Worm (Caenorhabditis elegans) whole organism, L4 larva: ENCODE data around the gene C49F8.15.

Experiments
- D1046.2 ChIP-seq: fragments of 200-800 bp; sonication (Bioruptor generic); IDR thresholded peaks from 2 replicates; pipeline ENCODE4 v1.3.6; 2022; ENCODE audit warnings: missing genetic modification characterization, missing compliant biosample characterization
- T20F7.1 ChIP-seq: fragments of 200-800 bp; sonication (Bioruptor generic); optimal IDR thresholded peaks from 2 replicates; lab custom pipeline; 2018; ENCODE audit warnings: mild to moderate bottlenecking, missing genetic modification characterization, missing compliant biosample characterization
- Y105C5A.15 ChIP-seq: fragments of 200-800 bp; sonication (Bioruptor generic); IDR thresholded peaks from 2 replicates; pipeline ENCODE4 v1.3.6; 2022; ENCODE audit warnings: missing genetic modification characterization, missing compliant biosample characterization
- Y75B8A.6 ChIP-seq: fragments of 200-800 bp; sonication (Bioruptor generic); IDR thresholded peaks from 2 replicates; pipeline ENCODE4 v1.3.6; 2022; ENCODE audit warnings: missing genetic modification reagents, missing genetic modification characterization, missing compliant biosample characterization
- ZK337.2 ChIP-seq: fragments of 200-800 bp; sonication (Bioruptor generic); IDR thresholded peaks from 2 replicates; pipeline ENCODE4 v1.3.6; 2022; ENCODE audit warnings: missing genetic modification reagents, missing genetic modification characterization, missing compliant biosample characterization
- ZK546.5 ChIP-seq, 2 experiments: sonication (generic microtip); optimal IDR thresholded peaks; 2 replicates each; lab custom pipeline; 2017; ENCODE audit warnings: missing biosample characterization in 2 of 2, missing genetic modification characterization in 2 of 2
- aha-1 ChIP-seq: fragments of 150-350 bp; peaks from one replicate; lab custom pipeline; 2014; ENCODE audit warnings: missing biosample characterization, missing genetic modification characterization
- aly-2 ChIP-seq: sonication (generic microtip); optimal IDR thresholded peaks from 2 replicates; lab custom pipeline; 2018; ENCODE audit warnings: missing biosample characterization, missing genetic modification characterization
- arid-1 ChIP-seq: fragments of 200-800 bp; sonication (Bioruptor generic); conservative IDR thresholded peaks from 2 replicates; pipeline ENCODE4 v1.3.6; 2022; ENCODE audit warnings: missing genetic modification reagents, missing genetic modification characterization, missing compliant biosample characterization
- ceh-28 ChIP-seq: fragments of 150-350 bp; optimal IDR thresholded peaks from 2 replicates; lab custom pipeline; 2014; ENCODE audit warnings: missing biosample characterization, missing genetic modification reagents, missing genetic modification characterization
- ceh-32 ChIP-seq: sonication (generic microtip); optimal IDR thresholded peaks from 2 replicates; lab custom pipeline; 2016; ENCODE audit warnings: mild to moderate bottlenecking, missing genetic modification characterization, missing compliant biosample characterization; ENCODE audit not compliant: poor library complexity
- ctbp-1 ChIP-seq: fragments of 200-800 bp; sonication (Bioruptor generic); IDR thresholded peaks from 2 replicates; pipeline ENCODE4 v1.3.6; 2022; ENCODE audit warnings: missing genetic modification reagents, missing genetic modification characterization, missing compliant biosample characterization
- daf-16 ChIP-seq, 3 experiments: sonication (generic microtip); optimal IDR thresholded peaks; 2 replicates each; lab custom pipeline; 2016 to 2017; ENCODE audit warnings: missing genetic modification characterization in 3 of 3, missing genetic modification reagents in 3 of 3, mild to moderate bottlenecking in 2 of 3, missing compliant biosample characterization in 2 of 3, missing biosample characterization in 1 of 3, moderate library complexity in 1 of 3
- daf-8 ChIP-seq: fragments of 200-800 bp; sonication (Bioruptor generic); IDR thresholded peaks from 2 replicates; pipeline ENCODE4 v1.3.6; 2022; ENCODE audit warnings: missing genetic modification characterization, missing compliant biosample characterization
- dve-1 ChIP-seq: sonication (generic microtip); optimal IDR thresholded peaks from 2 replicates; lab custom pipeline; 2017; ENCODE audit warnings: antibody characterized with exemption, mild to moderate bottlenecking, missing genetic modification characterization, missing compliant biosample characterization; ENCODE audit not compliant: insufficient read depth
- egl-43 ChIP-seq: fragments of 200-800 bp; sonication (Bioruptor generic); IDR thresholded peaks from 2 replicates; pipeline ENCODE4 v1.3.6; 2022; ENCODE audit warnings: missing genetic modification reagents, missing genetic modification characterization, missing compliant biosample characterization
- fos-1 ChIP-seq: fragments of 150-350 bp; optimal IDR thresholded peaks from 2 replicates; lab custom pipeline; 2014; ENCODE audit warnings: missing biosample characterization, missing genetic modification characterization
- hlh-11 ChIP-seq: fragments of 200-800 bp; sonication (Bioruptor generic); optimal IDR thresholded peaks from 2 replicates; lab custom pipeline; 2018; ENCODE audit warnings: mild to moderate bottlenecking, missing genetic modification characterization, missing compliant biosample characterization
- hlh-30 ChIP-seq: sonication (generic microtip); optimal IDR thresholded peaks from 2 replicates; lab custom pipeline; 2017; ENCODE audit warnings: antibody characterized with exemption, mild to moderate bottlenecking, missing genetic modification characterization, missing compliant biosample characterization; ENCODE audit not compliant: insufficient read depth
- hmg-1.1 ChIP-seq: fragments of 200-800 bp; sonication (Bioruptor generic); IDR thresholded peaks from 2 replicates; pipeline ENCODE4 v1.3.6; 2022; ENCODE audit warnings: missing genetic modification reagents, missing genetic modification characterization, missing compliant biosample characterization
- jun-1 ChIP-seq: fragments of 150-350 bp; optimal IDR thresholded peaks from 2 replicates; lab custom pipeline; 2014; ENCODE audit warnings: missing biosample characterization, missing genetic modification reagents, missing genetic modification characterization
- lin-1 ChIP-seq: fragments of 200-800 bp; sonication (Bioruptor generic); IDR thresholded peaks from 2 replicates; pipeline ENCODE4 v1.3.6; 2022; ENCODE audit warnings: missing genetic modification reagents, missing genetic modification characterization, missing compliant biosample characterization
- lin-13 ChIP-seq: fragments of 150-350 bp; optimal IDR thresholded peaks from 2 replicates; lab custom pipeline; 2014; ENCODE audit warnings: missing biosample characterization, missing genetic modification reagents, missing genetic modification characterization
- lin-39 ChIP-seq: fragments of 150-350 bp; optimal IDR thresholded peaks from 2 replicates; lab custom pipeline; 2014; ENCODE audit warnings: missing biosample characterization, missing genetic modification reagents, missing genetic modification characterization
- madf-5 ChIP-seq, 2 experiments: fragments of 200-800 bp; sonication (Bioruptor generic); IDR thresholded peaks; 2 replicates each; pipeline ENCODE4 v1.3.6; 2022; ENCODE audit warnings: missing compliant biosample characterization in 2 of 2, missing genetic modification characterization in 2 of 2
- madf-9 ChIP-seq: fragments of 200-800 bp; sonication (Bioruptor generic); conservative IDR thresholded peaks from 2 replicates; pipeline ENCODE4 v1.3.6; 2022; ENCODE audit warnings: missing genetic modification reagents, missing genetic modification characterization, missing compliant biosample characterization
- mep-1 ChIP-seq: fragments of 150-350 bp; sonication (generic microtip); optimal IDR thresholded peaks from 3 replicates; lab custom pipeline; 2014; ENCODE audit warnings: missing biosample characterization, missing genetic modification characterization
- mes-2 ChIP-seq: sonication (generic microtip); optimal IDR thresholded peaks from 2 replicates; lab custom pipeline; 2016; ENCODE audit warnings: missing genotype, mild to moderate bottlenecking, missing genetic modification characterization, missing compliant biosample characterization; ENCODE audit not compliant: poor library complexity, severe bottlenecking
- mxl-3 ChIP-seq: fragments of 200-800 bp; sonication (Bioruptor generic); optimal IDR thresholded peaks from 2 replicates; lab custom pipeline; 2018; ENCODE audit warnings: mild to moderate bottlenecking, missing genetic modification characterization, missing compliant biosample characterization
- nhr-11 ChIP-seq: fragments of 150-350 bp; optimal IDR thresholded peaks from 2 replicates; lab custom pipeline; 2014; ENCODE audit warnings: missing biosample characterization, missing genetic modification characterization
- nhr-237 ChIP-seq: sonication (generic microtip); optimal IDR thresholded peaks from 2 replicates; lab custom pipeline; 2017; ENCODE audit warnings: missing biosample characterization, missing genetic modification characterization
- nhr-25 ChIP-seq: sonication (generic microtip); optimal IDR thresholded peaks from 2 replicates; lab custom pipeline; 2017; ENCODE audit warnings: missing genetic modification characterization, mild to moderate bottlenecking, missing compliant biosample characterization, antibody characterized with exemption, moderate library complexity, borderline replicate concordance; ENCODE audit not compliant: insufficient read depth
- nhr-28 ChIP-seq: fragments of 150-350 bp; optimal IDR thresholded peaks from 2 replicates; lab custom pipeline; 2014; ENCODE audit warnings: missing biosample characterization, missing genetic modification characterization
- nhr-48 ChIP-seq: sonication (generic microtip); optimal IDR thresholded peaks from 2 replicates; lab custom pipeline; 2016; ENCODE audit warnings: mild to moderate bottlenecking, missing genetic modification characterization, missing compliant biosample characterization
- pha-4 ChIP-seq, 2 experiments: fragments of 150-350 bp in 1 of 2; fragments of 200-800 bp in 1 of 2; sonication (Bioruptor generic) in 1 of 2; IDR thresholded peaks in 1 of 2; optimal IDR thresholded peaks in 1 of 2; 2 replicates each; pipeline versions ENCODE4 v1.3.6 to Lab custom; 2014 to 2022; ENCODE audit warnings: missing genetic modification characterization in 2 of 2, missing genetic modification reagents in 2 of 2, missing biosample characterization in 1 of 2, missing compliant biosample characterization in 1 of 2
- pqm-1 ChIP-seq: sonication (generic microtip); optimal IDR thresholded peaks from 2 replicates; lab custom pipeline; 2017; ENCODE audit warnings: missing biosample characterization, missing genetic modification characterization
- rbr-2 ChIP-seq: sonication (generic microtip); optimal IDR thresholded peaks from 2 replicates; lab custom pipeline; 2016; ENCODE audit warnings: missing genotype, missing genetic modification characterization, missing compliant biosample characterization
- set-16 ChIP-seq: fragments of 200-800 bp; sonication (Bioruptor generic); IDR thresholded peaks from 2 replicates; pipeline ENCODE4 v1.3.6; 2022; ENCODE audit warnings: missing genetic modification reagents, missing genetic modification characterization, missing compliant biosample characterization
- snpc-4 ChIP-seq: fragments of 150-350 bp; optimal IDR thresholded peaks from 2 replicates; lab custom pipeline; 2014; ENCODE audit warnings: missing biosample characterization, missing genetic modification characterization
- tag-97 ChIP-seq: fragments of 200-800 bp; sonication (Bioruptor generic); IDR thresholded peaks from 2 replicates; pipeline ENCODE4 v1.3.6; 2022; ENCODE audit warnings: missing genetic modification characterization, missing compliant biosample characterization
- tra-1 ChIP-seq: fragments of 200-800 bp; sonication (Bioruptor generic); IDR thresholded peaks from 2 replicates; pipeline ENCODE4 v1.3.6; 2022; ENCODE audit warnings: missing genetic modification reagents, missing genetic modification characterization, missing compliant biosample characterization
- unc-62 ChIP-seq, 3 experiments: fragments of 150-350 bp in 1 of 3; sonication (generic microtip); optimal IDR thresholded peaks in 2 of 3; peaks in 1 of 3; 1 replicate in 1 of 3; 2 replicates in 2 of 3; lab custom pipeline; 2014 to 2017; ENCODE audit warnings: missing biosample characterization in 3 of 3, missing genetic modification characterization in 3 of 3, missing genetic modification reagents in 3 of 3, missing genotype in 1 of 3
- zip-2 ChIP-seq: fragments of 150-350 bp; optimal IDR thresholded peaks from 2 replicates; lab custom pipeline; 2014; ENCODE audit warnings: missing biosample characterization, missing genetic modification characterization
- ztf-11 ChIP-seq: fragments of 150-350 bp; optimal IDR thresholded peaks from 2 replicates; lab custom pipeline; 2014; ENCODE audit warnings: missing biosample characterization, missing genetic modification characterization
- ztf-7 ChIP-seq: fragments of 150-350 bp; optimal IDR thresholded peaks from 2 replicates; lab custom pipeline; 2014; ENCODE audit warnings: missing biosample characterization, missing genetic modification characterization

Gene C49F8.15

DNA sequence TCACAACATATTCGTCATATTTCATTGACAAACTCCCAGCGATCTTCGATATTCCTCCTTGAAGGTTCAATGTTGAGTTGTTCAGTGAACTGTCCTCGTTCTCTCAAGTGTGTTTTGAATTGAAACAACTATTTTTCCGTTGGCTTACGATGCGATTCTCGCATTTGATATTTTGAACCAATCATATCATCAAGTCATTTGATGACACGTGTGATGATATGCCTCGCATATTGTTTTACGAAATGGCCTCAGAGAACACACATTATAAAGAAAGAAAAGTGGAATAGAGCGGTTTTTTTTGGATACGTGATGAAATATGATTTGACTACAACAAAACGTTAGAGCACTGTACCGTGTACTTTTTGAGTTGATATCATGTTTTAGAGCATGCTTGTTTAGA, 14.0 kb downstream of the C49F8.15 start (continued):
- no peak for TF ChIP-seq ctbp-1
- no peak for TF ChIP-seq unc-62 (GFP tag; optimal IDR thresholded peaks at IDR 0.05 in 1 of 2; lab: Kevin White, UChicago)
- TF ChIP-seq unc-62 (tag; optimal IDR thresholded peaks at IDR 0.05; lab: Kevin White, UChicago) = no peak
- peak; percentile 78 for TF ChIP-seq nhr-48
- no peak for TF ChIP-seq lin-13
- no peak for TF ChIP-seq nhr-25
- TF ChIP-seq madf-9 (GFP tag; lab: Robert Waterston, UW) = no peak
- TF ChIP-seq ztf-7 (tag; lab: Kevin White, UChicago) = peak; percentile 94
- peak; percentile 88 for TF ChIP-seq hlh-30 (tag; lab: Kevin White, UChicago)
- no peak for TF ChIP-seq aly-2 (tag; lab: Kevin White, UChicago)
- no peak for TF ChIP-seq snpc-4 (tag; lab: Kevin White, UChicago)
- TF ChIP-seq nhr-11 (tag; lab: Kevin White, UChicago) = peak; percentile 42
- TF ChIP-seq aha-1 (tag; lab: Kevin White, UChicago) = peak; percentile 93
- TF ChIP-seq, all 104 proteins: peak for 27

DNA sequence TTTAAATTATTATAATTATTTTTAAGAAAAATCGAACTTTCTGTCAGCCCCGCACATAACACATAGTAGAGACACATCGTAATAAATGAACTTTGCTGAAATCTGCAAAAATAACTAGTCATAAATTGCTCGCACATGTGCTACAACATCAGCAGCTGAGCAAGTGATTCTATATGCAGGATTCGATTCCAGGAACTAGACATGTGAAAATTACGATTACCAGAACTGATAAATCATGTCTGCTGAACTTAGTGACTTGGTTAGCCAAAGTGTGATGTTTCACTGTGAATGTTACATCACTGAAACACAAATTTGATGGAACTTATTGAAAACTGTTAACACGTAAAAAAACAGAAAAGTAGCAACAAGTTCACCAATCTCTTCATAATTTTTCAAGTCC, 15.1 kb downstream of the C49F8.15 start:
- TF ChIP-seq pqm-1 (tag; lab: Kevin White, UChicago) (no peak), mxl-3 (GFP tag; lab: Kevin White, UChicago) (peak; percentile 71)

DNA sequence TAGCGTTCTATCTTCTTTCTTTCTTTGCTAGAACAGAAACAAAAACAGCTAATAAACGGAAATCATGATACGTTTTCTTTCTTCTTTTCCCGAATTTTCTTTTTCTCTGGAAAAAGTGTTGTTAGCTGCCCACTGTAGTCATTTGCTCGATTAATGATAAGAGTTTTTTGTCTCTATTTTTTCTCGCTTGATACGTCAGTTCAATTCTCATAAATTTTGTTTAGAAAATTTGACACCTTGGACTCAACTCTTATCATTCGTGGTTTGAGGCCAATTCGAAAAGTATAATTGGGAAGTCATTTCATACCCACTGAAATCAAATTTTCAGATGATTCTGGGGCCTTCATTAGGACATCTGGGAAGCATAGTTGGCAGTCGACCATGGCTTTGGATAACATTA, 20.5 kb downstream of the C49F8.15 start:
- TF ChIP-seq hmg-1.1 (GFP tag; lab: Robert Waterston, UW) (no peak), Y105C5A.15 (GFP tag; lab: Robert Waterston, UW) (no peak), ZK337.2 (GFP tag; lab: Robert Waterston, UW) (no peak), daf-8 (no peak), zip-2 (tag; lab: Kevin White, UChicago) (no peak), nhr-28 (tag; lab: Kevin White, UChicago) (peak; percentile 54), lin-1 (GFP tag; lab: Robert Waterston, UW) (no peak), D1046.2 (GFP tag; lab: Robert Waterston, UW) (no peak), nhr-11 (tag; lab: Kevin White, UChicago) (no peak), hlh-30 (tag; lab: Kevin White, UChicago) (no peak), T20F7.1 (GFP tag; lab: Kevin White, UChicago) (no peak), pqm-1 (tag; lab: Kevin White, UChicago) (peak; percentile 58), set-16 (GFP tag; lab: Robert Waterston, UW) (no peak), madf-5 (GFP tag; IDR thresholded peaks at IDR 0.05; lab: Robert Waterston, UW) (no peak), ceh-32 (tag; lab: Kevin White, UChicago) (no peak), aha-1 (tag; lab: Kevin White, UChicago) (peak; percentile 51), mxl-3 (GFP tag; lab: Kevin White, UChicago) (no peak), arid-1 (no peak), dve-1 (tag; lab: Kevin White, UChicago) (peak; percentile 20), ztf-11 (tag; lab: Kevin White, UChicago) (no peak), fos-1 (tag; lab: Kevin White, UChicago) (no peak), ZK546.5 (tag; optimal IDR thresholded peaks at IDR 0.05; lab: Kevin White, UChicago) (no peak), ceh-28 (tag; lab: Kevin White, UChicago) (no peak), daf-16 (GFP tag; optimal IDR thresholded peaks at IDR 0.05; lab: Kevin White, UChicago) (no peak), daf-16 (tag; optimal IDR thresholded peaks at IDR 0.05; lab: Kevin White, UChicago) (peak; percentile 65), lin-39 (tag; lab: Kevin White, UChicago) (no peak), tra-1 (GFP tag; lab: Robert Waterston, UW) (no peak), nhr-25 (no peak), Y75B8A.6 (GFP tag; lab: Robert Waterston, UW) (no peak), pha-4 (GFP tag; IDR thresholded peaks at IDR 0.05; lab: Robert Waterston, UW) (no peak), pha-4 (tag; optimal IDR thresholded peaks at IDR 0.05; lab: Kevin White, UChicago) (no peak), jun-1 (tag; lab: Kevin White, UChicago) (no peak), tag-97 (GFP tag; lab: Robert Waterston, UW) (no peak), unc-62 (GFP tag; optimal IDR thresholded peaks at IDR 0.05 in 1 of 2; lab: Kevin White, UChicago) (peak in 1 of 2 experiments; percentile 23), unc-62 (tag; optimal IDR thresholded peaks at IDR 0.05; lab: Kevin White, UChicago) (no peak), mep-1 (no peak), hlh-11 (tag; lab: Kevin White, UChicago) (peak; percentile 62), rbr-2 (tag; lab: Kevin White, UChicago) (no peak), nhr-237 (tag; lab: Kevin White, UChicago) (no peak), mes-2 (tag; lab: Kevin White, UChicago) (no peak), egl-43 (GFP tag; lab: Robert Waterston, UW) (no peak)
